Fruit fly (Drosophila melanogaster) whole organism, embryonic: ENCODE results near the gene Snmp2.

Source experiments
- Abd-B ChIP-seq: fragments of 200-800 bp; sonication (Bioruptor generic); optimal IDR thresholded peaks from 2 replicates; lab custom pipeline; 2018; ENCODE audit warnings: missing biosample characterization, mild to moderate bottlenecking, missing genetic modification characterization, moderate library complexity
- Adf1 ChIP-seq: fragments of 200-800 bp; sonication (Bioruptor generic); IDR thresholded peaks from 2 replicates; pipeline ENCODE4 v1.3.6; 2022; ENCODE audit warnings: missing biosample characterization, missing genetic modification characterization
- Bteb2 ChIP-seq: fragments of 200-800 bp; sonication (Bioruptor generic); optimal IDR thresholded peaks from 2 replicates; lab custom pipeline; 2016; ENCODE audit warnings: missing biosample characterization, missing genetic modification characterization
- CG10147 ChIP-seq: fragments of 200-800 bp; sonication (Bioruptor generic); optimal IDR thresholded peaks from 2 replicates; lab custom pipeline; 2019; ENCODE audit warnings: missing biosample characterization, mild to moderate bottlenecking, missing genetic modification characterization, moderate library complexity
- CG10274 ChIP-seq: fragments of 200-800 bp; sonication (Bioruptor generic); optimal IDR thresholded peaks from 3 replicates; lab custom pipeline; 2017; ENCODE audit warnings: missing biosample characterization, mild to moderate bottlenecking, missing genetic modification characterization
- CG11247 ChIP-seq: fragments of 200-800 bp; sonication (Bioruptor generic); IDR thresholded peaks from 2 replicates; pipeline ENCODE4 v1.3.6; 2022; ENCODE audit warnings: missing biosample characterization, missing genetic modification characterization
- CG11696 ChIP-seq: fragments of 200-800 bp; sonication (Bioruptor generic); IDR thresholded peaks from 2 replicates; pipeline ENCODE4 v1.3.6; 2022; ENCODE audit warnings: missing biosample characterization, missing genetic modification characterization
- CG12155 ChIP-seq: fragments of 200-800 bp; sonication (Bioruptor generic); optimal IDR thresholded peaks from 3 replicates; lab custom pipeline; 2016; ENCODE audit warnings: missing biosample characterization, missing genetic modification characterization
- CG12219 ChIP-seq: fragments of 200-800 bp; sonication (Bioruptor generic); optimal IDR thresholded peaks from 3 replicates; lab custom pipeline; 2018; ENCODE audit warnings: missing biosample characterization, mild to moderate bottlenecking, missing genetic modification characterization
- CG13424 ChIP-seq: fragments of 200-800 bp; sonication (Bioruptor generic); optimal IDR thresholded peaks from 2 replicates; lab custom pipeline; 2019; ENCODE audit warnings: missing biosample characterization, mild to moderate bottlenecking, missing genetic modification characterization, moderate library complexity
- CG18764 ChIP-seq: fragments of 200-800 bp; sonication (Bioruptor generic); optimal IDR thresholded peaks from 3 replicates; lab custom pipeline; 2016; ENCODE audit warnings: missing biosample characterization, missing genetic modification characterization
- CG2120 ChIP-seq: fragments of 200-800 bp; sonication (Bioruptor generic); optimal IDR thresholded peaks from 3 replicates; lab custom pipeline; 2016; ENCODE audit warnings: missing biosample characterization, missing genetic modification characterization
- CG30403 ChIP-seq: fragments of 200-800 bp; sonication (Bioruptor generic); optimal IDR thresholded peaks from 3 replicates; lab custom pipeline; 2016; ENCODE audit warnings: missing biosample characterization, missing genetic modification characterization
- CG34224 ChIP-seq: fragments of 200-800 bp; sonication (Bioruptor generic); IDR thresholded peaks from 3 replicates; pipeline ENCODE4 v1.3.6; 2022; ENCODE audit warnings: missing biosample characterization, missing genetic modification characterization; ENCODE audit not compliant: partially characterized antibody
- CG6689 ChIP-seq: fragments of 200-800 bp; sonication (Bioruptor generic); IDR thresholded peaks from 2 replicates; pipeline ENCODE4 v1.3.6; 2022; ENCODE audit warnings: missing biosample characterization, missing genetic modification characterization
- CG7987 ChIP-seq: fragments of 200-800 bp; sonication (Bioruptor generic); optimal IDR thresholded peaks from 2 replicates; lab custom pipeline; 2018; ENCODE audit warnings: missing biosample characterization, mild to moderate bottlenecking, missing genetic modification characterization, moderate library complexity
- CG8290 ChIP-seq, 3 experiments: fragments of 200-800 bp; sonication (Bioruptor generic); optimal IDR thresholded peaks; 2 replicates each; lab custom pipeline; 2016 to 2019; ENCODE audit warnings: missing biosample characterization in 3 of 3, missing genetic modification characterization in 3 of 3, mild to moderate bottlenecking in 2 of 3, moderate library complexity in 1 of 3
- CG8944 ChIP-seq: fragments of 200-800 bp; sonication (Bioruptor generic); optimal IDR thresholded peaks from 3 replicates; lab custom pipeline; 2016; ENCODE audit warnings: missing biosample characterization, missing genetic modification characterization
- CG9215 ChIP-seq: fragments of 200-800 bp; sonication (Bioruptor generic); IDR thresholded peaks from 2 replicates; pipeline ENCODE4 v1.3.6; 2022; ENCODE audit warnings: missing biosample characterization, missing genetic modification characterization
- CG9932 ChIP-seq: fragments of 200-800 bp; sonication (Bioruptor generic); IDR thresholded peaks from 2 replicates; pipeline ENCODE4 v1.3.6; 2022; ENCODE audit warnings: missing biosample characterization, missing genetic modification characterization
- Doc3 ChIP-seq: fragments of 200-800 bp; sonication (Bioruptor generic); IDR thresholded peaks from 3 replicates; pipeline ENCODE4 v1.3.6; 2022; ENCODE audit warnings: missing biosample characterization, missing genetic modification characterization; ENCODE audit not compliant: partially characterized antibody
- Ets65A ChIP-seq: fragments of 200-800 bp; sonication (Bioruptor generic); peaks from one replicate; lab custom pipeline; 2016; ENCODE audit warnings: missing biosample characterization, missing genetic modification characterization
- H15 ChIP-seq: fragments of 200-800 bp; sonication (Bioruptor generic); IDR thresholded peaks from 3 replicates; pipeline ENCODE4 v1.3.6; 2022; ENCODE audit warnings: missing biosample characterization, missing genetic modification characterization
- H2.0 ChIP-seq: fragments of 200-800 bp; sonication (Bioruptor generic); IDR thresholded peaks from 2 replicates; pipeline ENCODE4 v1.3.6; 2022; ENCODE audit warnings: missing biosample characterization, missing genetic modification characterization
- HLHmδ ChIP-seq: fragments of 200-800 bp; sonication (Bioruptor generic); optimal IDR thresholded peaks from 2 replicates; lab custom pipeline; 2018; ENCODE audit warnings: missing biosample characterization, mild to moderate bottlenecking, missing genetic modification characterization, moderate library complexity
- Hmr ChIP-seq: fragments of 200-800 bp; sonication (Bioruptor generic); optimal IDR thresholded peaks from 3 replicates; lab custom pipeline; 2017; ENCODE audit warnings: mild to moderate bottlenecking, missing biosample characterization, missing genetic modification reagents, missing genetic modification characterization
- Hr51 ChIP-seq, 2 experiments: fragments of 200-800 bp; sonication (Bioruptor generic); optimal IDR thresholded peaks; 2 replicates in 1 of 2; 3 replicates in 1 of 2; lab custom pipeline; 2016 to 2018; ENCODE audit warnings: missing biosample characterization in 2 of 2, missing genetic modification characterization in 2 of 2, mild to moderate bottlenecking in 1 of 2, moderate library complexity in 1 of 2
- Mes4 ChIP-seq: fragments of 200-800 bp; sonication (Bioruptor generic); optimal IDR thresholded peaks from 2 replicates; lab custom pipeline; 2016; ENCODE audit warnings: missing biosample characterization, missing genetic modification characterization
- NFAT ChIP-seq: fragments of 200-800 bp; sonication (Bioruptor generic); IDR thresholded peaks from 2 replicates; pipeline ENCODE4 v1.3.6; 2022; ENCODE audit warnings: missing biosample characterization, missing genetic modification characterization
- Ravus ChIP-seq: fragments of 200-800 bp; sonication (Bioruptor generic); IDR thresholded peaks from 2 replicates; pipeline ENCODE4 v1.3.6; 2022; ENCODE audit warnings: missing biosample characterization, missing genetic modification characterization
- Sox102F ChIP-seq: fragments of 200-800 bp; sonication (Bioruptor generic); optimal IDR thresholded peaks from 2 replicates; lab custom pipeline; 2018; ENCODE audit warnings: missing biosample characterization, mild to moderate bottlenecking, missing genetic modification characterization, moderate library complexity
- Taf1 ChIP-seq: fragments of 200-800 bp; sonication (Bioruptor generic); IDR thresholded peaks from 2 replicates; pipeline ENCODE4 v1.3.6; 2022; ENCODE audit warnings: missing biosample characterization, missing genetic modification characterization
- al ChIP-seq: fragments of 200-800 bp; sonication (Bioruptor generic); IDR thresholded peaks from 2 replicates; pipeline ENCODE4 v1.3.6; 2022; ENCODE audit warnings: missing biosample characterization, missing genetic modification characterization
- ase ChIP-seq: fragments of 200-800 bp; sonication (Bioruptor generic); IDR thresholded peaks from 3 replicates; pipeline ENCODE4 v1.3.6; 2022; ENCODE audit warnings: missing biosample characterization, missing genetic modification characterization
- bcd ChIP-seq: fragments of 200-800 bp; sonication (Bioruptor generic); optimal IDR thresholded peaks from 2 replicates; lab custom pipeline; 2017; ENCODE audit warnings: missing biosample characterization, mild to moderate bottlenecking, missing genetic modification characterization
- cad ChIP-seq: fragments of >200 bp; optimal IDR thresholded peaks from 2 replicates; lab custom pipeline; 2017; ENCODE audit warnings: missing biosample characterization, missing genetic modification characterization
- ci ChIP-seq: fragments of 200-800 bp; sonication (Bioruptor generic); IDR thresholded peaks from 3 replicates; pipeline ENCODE4 v1.3.6; 2022; ENCODE audit warnings: missing biosample characterization, missing genetic modification characterization
- dpn ChIP-seq, 2 experiments: fragments of 200-800 bp; sonication (Bioruptor generic); optimal IDR thresholded peaks; 3 replicates each; lab custom pipeline; 2016; ENCODE audit warnings: missing biosample characterization in 2 of 2, missing genetic modification characterization in 2 of 2
- dysf ChIP-seq: fragments of 200-800 bp; sonication (Bioruptor generic); IDR thresholded peaks from 3 replicates; pipeline ENCODE4 v1.3.6; 2022; ENCODE audit warnings: missing biosample characterization, missing genetic modification characterization
- fru ChIP-seq: fragments of >200 bp; optimal IDR thresholded peaks from 2 replicates; lab custom pipeline; 2017
- gfzf ChIP-seq: fragments of 200-800 bp; sonication (Bioruptor generic); optimal IDR thresholded peaks from 2 replicates; lab custom pipeline; 2016; ENCODE audit warnings: missing biosample characterization, mild to moderate bottlenecking, missing genetic modification characterization, moderate library complexity
- lmd ChIP-seq: fragments of 200-800 bp; sonication (Bioruptor generic); IDR thresholded peaks from 2 replicates; pipeline ENCODE4 v1.3.6; 2022; ENCODE audit warnings: missing biosample characterization, missing genetic modification characterization
- luna ChIP-seq: fragments of 200-800 bp; sonication (Bioruptor generic); optimal IDR thresholded peaks from 2 replicates; lab custom pipeline; 2016; ENCODE audit warnings: missing biosample characterization, missing genetic modification characterization
- pzg ChIP-seq: fragments of 200-800 bp; sonication (Bioruptor generic); optimal IDR thresholded peaks from 3 replicates; lab custom pipeline; 2018; ENCODE audit warnings: missing biosample characterization, mild to moderate bottlenecking, missing genetic modification characterization, moderate library complexity
- ro ChIP-seq: fragments of 200-800 bp; sonication (Bioruptor generic); IDR thresholded peaks from 2 replicates; pipeline ENCODE4 v1.3.6; 2022; ENCODE audit warnings: missing biosample characterization, missing genetic modification characterization
- row ChIP-seq: fragments of 200-800 bp; sonication (Bioruptor generic); IDR thresholded peaks from 3 replicates; pipeline ENCODE4 v1.3.6; 2022; ENCODE audit warnings: missing biosample characterization, missing genetic modification characterization
- sug ChIP-seq: fragments of 200-800 bp; optimal IDR thresholded peaks from 2 replicates; lab custom pipeline; 2019; ENCODE audit warnings: missing biosample characterization, mild to moderate bottlenecking, missing genetic modification characterization, moderate library complexity
- tap ChIP-seq: fragments of 200-800 bp; optimal IDR thresholded peaks from 3 replicates; lab custom pipeline; 2019; ENCODE audit warnings: missing biosample characterization, mild to moderate bottlenecking, missing genetic modification characterization, moderate library complexity
- unc-4 ChIP-seq: fragments of 200-800 bp; sonication (Bioruptor generic); IDR thresholded peaks from 2 replicates; pipeline ENCODE4 v1.3.6; 2022; ENCODE audit warnings: missing biosample characterization, missing genetic modification characterization; ENCODE audit not compliant: partially characterized antibody
- vfl ChIP-seq: fragments of 200-800 bp; sonication (Bioruptor generic); optimal IDR thresholded peaks from 2 replicates; lab custom pipeline; 2016; ENCODE audit warnings: missing biosample characterization, missing genetic modification characterization

The Snmp2 gene

DNA sequence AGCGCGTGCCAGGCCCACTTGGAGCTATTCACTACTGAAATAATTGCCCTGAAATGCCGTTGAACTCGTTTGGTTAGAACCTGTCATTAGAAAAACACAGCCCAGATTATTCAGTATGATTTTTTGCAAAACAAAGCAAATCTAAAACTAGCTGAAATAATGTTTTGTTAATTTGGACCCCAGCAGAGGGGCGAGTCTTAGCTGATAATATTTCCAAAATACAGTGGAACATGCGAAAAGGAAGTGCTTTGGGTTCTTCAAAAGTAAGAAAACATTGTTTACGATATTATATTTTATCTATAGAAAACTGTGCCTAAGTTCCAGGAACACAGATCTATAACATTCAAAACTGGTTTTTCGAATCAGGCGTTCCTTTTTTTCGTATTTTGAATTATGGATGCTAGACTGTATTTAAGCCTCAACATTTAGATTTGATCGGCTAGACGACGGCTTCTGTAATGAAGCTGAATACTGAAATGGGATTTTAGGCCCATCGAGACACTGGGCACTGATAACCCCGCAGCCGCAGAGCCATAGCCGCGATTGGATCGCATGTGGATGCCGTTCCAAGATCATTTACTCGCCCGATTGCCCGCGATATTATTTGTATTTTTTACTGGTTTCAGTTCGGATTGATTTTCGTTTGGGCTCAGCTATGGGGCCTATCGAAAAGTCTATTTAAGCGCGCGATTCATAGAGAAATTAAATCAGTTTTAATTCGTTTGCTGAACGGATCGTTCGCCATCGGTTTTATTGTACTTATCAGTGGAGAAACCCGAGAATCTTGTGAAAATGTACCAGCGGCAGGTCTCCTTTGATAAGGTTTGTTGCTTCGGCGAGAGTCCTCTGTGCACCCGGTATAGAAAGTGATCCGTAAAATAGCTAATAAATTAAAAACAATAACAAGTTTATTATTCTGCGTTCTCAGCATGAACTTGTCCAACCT lies 17.3 kb upstream of the Snmp2 start, which contains the start of gene Hn (continued):
- no peak for TF ChIP-seq dpn (GFP tag; optimal IDR thresholded peaks at IDR 0.05; lab: Kevin White, UChicago)
- peak; percentile 2 for TF ChIP-seq Bteb2 (GFP tag; lab: Kevin White, UChicago)
- TF ChIP-seq NFAT (GFP tag; lab: Robert Waterston, UW) = 0 out of 2 replicates have a peak, but pooled peaks have one; percentile 45
- no peak for TF ChIP-seq cad (GFP tag; lab: Kevin White, UChicago)
- no peak for TF ChIP-seq Mes4
- TF ChIP-seq CG2120 = peak; percentile 78
- TF ChIP-seq CG7987 (GFP tag; lab: Kevin White, UChicago) = no peak
- peak; percentile 39; the same call in 1 of the 2 replicates for TF ChIP-seq lmd
- no peak for TF ChIP-seq tap
- peak; percentile 12 for TF ChIP-seq CG12155
- no peak; the same call in 1 of the 2 replicates for TF ChIP-seq CG9215
- peak; percentile 12 for TF ChIP-seq luna (GFP tag; lab: Kevin White, UChicago)
- TF ChIP-seq bcd (GFP tag; lab: Kevin White, UChicago) = peak; percentile 23
- peak; percentile 1 for TF ChIP-seq vfl (GFP tag; lab: Kevin White, UChicago)
- TF ChIP-seq Adf1 = peak; percentile 24; the same call in 1 of the 2 replicates
- TF ChIP-seq CG30403 (GFP tag; lab: Kevin White, UChicago) = peak; percentile 8
- TF ChIP-seq Hmr (GFP tag; lab: Kevin White, UChicago) = peak; percentile 26
- TF ChIP-seq CG34224 = peak; percentile 20; the same call in 1 of the 3 replicates
- no peak for TF ChIP-seq Doc3 (GFP tag; lab: Robert Waterston, UW)
- peak; percentile 80 for TF ChIP-seq CG9932 (GFP tag; lab: Robert Waterston, UW)
- peak; percentile 39; the same call in 2 of the 3 replicates for TF ChIP-seq row
- TF ChIP-seq CG12219 (GFP tag; lab: Kevin White, UChicago) = no peak
- TF ChIP-seq gfzf (GFP tag; lab: Kevin White, UChicago) = no peak
- TF ChIP-seq Ets65A (GFP tag; lab: Kevin White, UChicago) = peak; percentile 21
- no peak for TF ChIP-seq CG11247

DNA sequence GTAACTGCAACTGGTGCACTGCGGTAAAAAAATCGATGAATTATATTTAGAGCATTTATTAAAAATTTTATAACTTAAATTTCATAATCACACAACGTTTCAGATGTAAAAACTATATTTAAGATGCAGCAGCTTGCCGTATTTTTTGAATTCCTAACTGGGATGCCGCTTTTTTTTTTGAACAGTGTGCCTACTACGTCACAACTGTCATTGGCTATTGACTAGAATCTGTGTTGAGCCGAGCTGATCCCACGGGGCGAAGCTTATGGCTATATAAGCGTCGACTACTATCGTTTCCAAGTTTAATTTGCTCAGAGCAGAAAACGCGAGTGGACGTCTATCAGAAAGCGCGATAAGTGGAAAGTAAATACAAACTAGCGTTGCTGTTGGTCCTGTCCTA lies 11.3 kb upstream of the Snmp2 start, which contains the start of gene CG7409:
TSS of gene CG7409 (plus strand) at position 301 of the 400 bp plus-strand sequence.
- TF ChIP-seq Ravus (GFP tag; lab: Robert Waterston, UW) = no peak
- no peak for TF ChIP-seq Hr51 (GFP tag; optimal IDR thresholded peaks at IDR 0.05; lab: Kevin White, UChicago)
- no peak for TF ChIP-seq Abd-B (GFP tag; lab: Kevin White, UChicago)
- TF ChIP-seq dysf = 0 out of 3 replicates have a peak, but pooled peaks have one; percentile 10
- no peak for TF ChIP-seq CG13424 (tag; lab: Kevin White, UChicago)
- TF ChIP-seq ase (GFP tag; lab: Robert Waterston, UW) = no peak
- TF ChIP-seq CG8944 (GFP tag; lab: Kevin White, UChicago) = no peak
- peak; percentile 52 for TF ChIP-seq Ets65A (GFP tag; lab: Kevin White, UChicago)
- TF ChIP-seq CG18764 (GFP tag; lab: Kevin White, UChicago) = no peak
- TF ChIP-seq CG10274 (GFP tag; lab: Kevin White, UChicago) = no peak
- TF ChIP-seq al (GFP tag; lab: Robert Waterston, UW) = no peak
- no peak for TF ChIP-seq cad (GFP tag; lab: Kevin White, UChicago)
- no peak for TF ChIP-seq fru
- TF ChIP-seq sug (tag; lab: Kevin White, UChicago) = no peak
- no peak for TF ChIP-seq CG8290 (GFP tag; optimal IDR thresholded peaks at IDR 0.05; lab: Kevin White, UChicago)
- no peak for TF ChIP-seq CG8290 (tag; optimal IDR thresholded peaks at IDR 0.05; lab: Kevin White, UChicago)
- TF ChIP-seq CG10147 (GFP tag; lab: Kevin White, UChicago) = no peak
- TF ChIP-seq ro (GFP tag; lab: Robert Waterston, UW) = no peak
- TF ChIP-seq Sox102F (GFP tag; lab: Kevin White, UChicago) = peak; percentile 13
- TF ChIP-seq CG11696 = no peak
- no peak for TF ChIP-seq CG6689
- no peak for TF ChIP-seq ci (GFP tag; lab: Robert Waterston, UW)
- TF ChIP-seq H2.0 (GFP tag; lab: Robert Waterston, UW) = no peak
- TF ChIP-seq Taf1 (GFP tag; lab: Robert Waterston, UW) = no peak
- no peak for TF ChIP-seq unc-4 (GFP tag; lab: Robert Waterston, UW)
- TF ChIP-seq pzg = no peak
- 0 out of 3 replicates have a peak, but pooled peaks have one; percentile 25 for TF ChIP-seq H15 (GFP tag; lab: Robert Waterston, UW)
- TF ChIP-seq HLHmδ (GFP tag; lab: Kevin White, UChicago) = no peak
